Fruit fly (Drosophila melanogaster) whole organism, embryonic: ENCODE data around the gene CG4972.

Experiments used
- BEAF-32 ChIP-seq: fragments of 200-800 bp; sonication (Bioruptor generic); optimal IDR thresholded peaks from 3 replicates; lab custom pipeline; 2017; ENCODE audit warnings: missing biosample characterization, missing genetic modification characterization, mild to moderate bottlenecking, moderate library complexity, missing genetic modification reagents
- CG10462 ChIP-seq: fragments of 200-800 bp; sonication (Bioruptor generic); optimal IDR thresholded peaks from 2 replicates; lab custom pipeline; 2016; ENCODE audit warnings: missing biosample characterization, missing genetic modification characterization
- CG10959 ChIP-seq: fragments of 200-800 bp; sonication (Bioruptor generic); IDR thresholded peaks from 2 replicates; pipeline ENCODE4 v1.3.6; 2022; ENCODE audit warnings: missing biosample characterization, missing genetic modification characterization
- CG11247 ChIP-seq: fragments of 200-800 bp; sonication (Bioruptor generic); IDR thresholded peaks from 2 replicates; pipeline ENCODE4 v1.3.6; 2022; ENCODE audit warnings: missing biosample characterization, missing genetic modification characterization
- CG12659 ChIP-seq: fragments of 200-800 bp; sonication (Bioruptor generic); optimal IDR thresholded peaks from 3 replicates; lab custom pipeline; 2017; ENCODE audit warnings: mild to moderate bottlenecking, missing biosample characterization, missing genetic modification reagents, missing genetic modification characterization
- CG15269 ChIP-seq: fragments of 200-800 bp; sonication (Bioruptor generic); optimal IDR thresholded peaks from 2 replicates; lab custom pipeline; 2018; ENCODE audit warnings: missing biosample characterization, mild to moderate bottlenecking, missing genetic modification characterization, moderate library complexity
- CG18476 ChIP-seq: fragments of 200-800 bp; sonication (Bioruptor generic); optimal IDR thresholded peaks from 2 replicates; lab custom pipeline; 2016; ENCODE audit warnings: missing biosample characterization, mild to moderate bottlenecking, missing genetic modification characterization
- CG30403 ChIP-seq: fragments of 200-800 bp; sonication (Bioruptor generic); optimal IDR thresholded peaks from 3 replicates; lab custom pipeline; 2016; ENCODE audit warnings: missing biosample characterization, missing genetic modification characterization
- CG30431 ChIP-seq: fragments of 200-800 bp; sonication (Bioruptor generic); optimal IDR thresholded peaks from 2 replicates; lab custom pipeline; 2017; ENCODE audit warnings: missing biosample characterization, missing genetic modification characterization
- CG34422 ChIP-seq: fragments of 200-800 bp; sonication (Bioruptor generic); IDR thresholded peaks from 3 replicates; pipeline ENCODE4 v1.3.6; 2022; ENCODE audit warnings: missing biosample characterization, missing genetic modification characterization
- CG42726 ChIP-seq: fragments of 200-800 bp; sonication (Bioruptor generic); IDR thresholded peaks from 2 replicates; pipeline ENCODE4 v1.3.6; 2022; ENCODE audit warnings: missing biosample characterization, missing genetic modification characterization; ENCODE audit not compliant: partially characterized antibody
- CG6254 ChIP-seq: fragments of 200-800 bp; sonication (Bioruptor generic); optimal IDR thresholded peaks from 3 replicates; lab custom pipeline; 2017; ENCODE audit warnings: mild to moderate bottlenecking, missing biosample characterization, missing genetic modification reagents, missing genetic modification characterization
- CG7271 ChIP-seq: fragments of 200-800 bp; sonication (Bioruptor generic); optimal IDR thresholded peaks from 2 replicates; lab custom pipeline; 2018; ENCODE audit warnings: missing biosample characterization, mild to moderate bottlenecking, missing genetic modification characterization, moderate library complexity
- CG7357 ChIP-seq: fragments of 200-800 bp; sonication (Bioruptor generic); IDR thresholded peaks from 3 replicates; pipeline ENCODE4 v1.3.6; 2022; ENCODE audit warnings: missing biosample characterization, missing genetic modification characterization
- CG8478 ChIP-seq: fragments of >200 bp; optimal IDR thresholded peaks from 2 replicates; lab custom pipeline; 2018
- CG8944 ChIP-seq: fragments of 200-800 bp; sonication (Bioruptor generic); optimal IDR thresholded peaks from 3 replicates; lab custom pipeline; 2016; ENCODE audit warnings: missing biosample characterization, missing genetic modification characterization
- CG9932 ChIP-seq: fragments of 200-800 bp; sonication (Bioruptor generic); IDR thresholded peaks from 2 replicates; pipeline ENCODE4 v1.3.6; 2022; ENCODE audit warnings: missing biosample characterization, missing genetic modification characterization
- Chrac-16 ChIP-seq: fragments of 200-800 bp; sonication (Bioruptor generic); optimal IDR thresholded peaks from 3 replicates; lab custom pipeline; 2016; ENCODE audit warnings: missing biosample characterization, missing genetic modification characterization
- D19B ChIP-seq: fragments of 200-800 bp; sonication (Bioruptor generic); optimal IDR thresholded peaks from 2 replicates; lab custom pipeline; 2017; ENCODE audit warnings: missing biosample characterization, mild to moderate bottlenecking, missing genetic modification characterization
- Doc3 ChIP-seq: fragments of 200-800 bp; sonication (Bioruptor generic); IDR thresholded peaks from 3 replicates; pipeline ENCODE4 v1.3.6; 2022; ENCODE audit warnings: missing biosample characterization, missing genetic modification characterization; ENCODE audit not compliant: partially characterized antibody
- E2f1 ChIP-seq: fragments of 200-800 bp; sonication (Bioruptor generic); IDR thresholded peaks from 2 replicates; pipeline ENCODE4 v1.3.6; 2022; ENCODE audit warnings: missing biosample characterization, missing genetic modification characterization
- Ets65A ChIP-seq: fragments of 200-800 bp; sonication (Bioruptor generic); peaks from one replicate; lab custom pipeline; 2016; ENCODE audit warnings: missing biosample characterization, missing genetic modification characterization
- Hmx ChIP-seq: fragments of 200-800 bp; sonication (Bioruptor generic); optimal IDR thresholded peaks from 2 replicates; lab custom pipeline; 2016; ENCODE audit warnings: missing biosample characterization, missing genetic modification characterization
- Hr39 ChIP-seq: fragments of >200 bp; optimal IDR thresholded peaks from 2 replicates; lab custom pipeline; 2017
- Hr78 ChIP-seq, 2 experiments: fragments of 200-800 bp in 1 of 2; fragments of >200 bp in 1 of 2; sonication (Bioruptor generic) in 1 of 2; optimal IDR thresholded peaks; 2 replicates each; lab custom pipeline; 2017 to 2019; ENCODE audit warnings: missing biosample characterization in 2 of 2, missing genetic modification characterization in 2 of 2, mild to moderate bottlenecking in 1 of 2, moderate library complexity in 1 of 2
- Rx ChIP-seq: fragments of 200-800 bp; sonication (Bioruptor generic); IDR thresholded peaks from 2 replicates; pipeline ENCODE4 v1.3.6; 2022; ENCODE audit warnings: missing biosample characterization, missing genetic modification characterization
- Six4 ChIP-seq: fragments of 200-800 bp; sonication (Bioruptor generic); optimal IDR thresholded peaks from 2 replicates; lab custom pipeline; 2016; ENCODE audit warnings: missing biosample characterization, missing genetic modification characterization
- Spps ChIP-seq: fragments of 200-800 bp; sonication (Bioruptor generic); optimal IDR thresholded peaks from 2 replicates; lab custom pipeline; 2018; ENCODE audit warnings: missing biosample characterization, mild to moderate bottlenecking, missing genetic modification characterization
- bab2 ChIP-seq: fragments of 200-800 bp; sonication (Bioruptor generic); optimal IDR thresholded peaks from 2 replicates; lab custom pipeline; 2016; ENCODE audit warnings: missing biosample characterization, missing genetic modification characterization
- cas ChIP-seq: fragments of 200-800 bp; sonication (Bioruptor generic); IDR thresholded peaks from 2 replicates; pipeline ENCODE4 v1.3.6; 2022; ENCODE audit warnings: missing biosample characterization, missing genetic modification characterization
- chinmo ChIP-seq: fragments of 200-800 bp; sonication (Bioruptor generic); IDR thresholded peaks from 4 replicates; pipeline ENCODE4 v1.3.6; 2022; ENCODE audit warnings: missing biosample characterization, missing genetic modification characterization; ENCODE audit not compliant: partially characterized antibody
- chm ChIP-seq: fragments of 200-800 bp; sonication (Bioruptor generic); IDR thresholded peaks from 2 replicates; pipeline ENCODE4 v1.3.6; 2022; ENCODE audit warnings: missing biosample characterization, missing genetic modification characterization
- crc ChIP-seq: fragments of 200-800 bp; sonication (Bioruptor generic); optimal IDR thresholded peaks from 2 replicates; lab custom pipeline; 2016; ENCODE audit warnings: missing biosample characterization, missing genetic modification characterization
- croc ChIP-seq: fragments of 200-800 bp; sonication (Bioruptor generic); conservative IDR thresholded peaks from 3 replicates; pipeline ENCODE4 v1.3.6; 2022; ENCODE audit warnings: missing biosample characterization, missing genetic modification characterization
- esg ChIP-seq: fragments of 200-800 bp; sonication (Bioruptor generic); conservative IDR thresholded peaks from 2 replicates; pipeline ENCODE4 v1.3.6; 2022; ENCODE audit warnings: missing biosample characterization, missing genetic modification characterization
- fru ChIP-seq: fragments of >200 bp; optimal IDR thresholded peaks from 2 replicates; lab custom pipeline; 2017
- ftz-f1 ChIP-seq: fragments of 200-800 bp; sonication (Bioruptor generic); optimal IDR thresholded peaks from 2 replicates; lab custom pipeline; 2016; ENCODE audit warnings: missing biosample characterization, missing genetic modification characterization
- gcm2 ChIP-seq: fragments of 200-800 bp; sonication (Bioruptor generic); optimal IDR thresholded peaks from 2 replicates; lab custom pipeline; 2016; ENCODE audit warnings: missing biosample characterization, missing genetic modification characterization
- gfzf ChIP-seq: fragments of 200-800 bp; sonication (Bioruptor generic); optimal IDR thresholded peaks from 2 replicates; lab custom pipeline; 2016; ENCODE audit warnings: missing biosample characterization, mild to moderate bottlenecking, missing genetic modification characterization, moderate library complexity
- ham ChIP-seq: fragments of 200-800 bp; sonication (Bioruptor generic); IDR thresholded peaks from 2 replicates; pipeline ENCODE4 v1.3.6; 2022; ENCODE audit warnings: missing biosample characterization, missing genetic modification characterization
- hkb ChIP-seq, 2 experiments: fragments of 200-800 bp in 1 of 2; fragments of >200 bp in 1 of 2; sonication (Bioruptor generic) in 1 of 2; IDR thresholded peaks in 1 of 2; optimal IDR thresholded peaks in 1 of 2; 2 replicates each; pipeline versions ENCODE4 v1.3.6 to Lab custom; 2017 to 2022; ENCODE audit warnings: missing biosample characterization in 1 of 2, missing genetic modification characterization in 1 of 2
- nerfin-2 ChIP-seq: fragments of 200-800 bp; sonication (Bioruptor generic); IDR thresholded peaks from 2 replicates; pipeline ENCODE4 v1.3.6; 2022; ENCODE audit warnings: missing biosample characterization, missing genetic modification characterization; ENCODE audit not compliant: partially characterized antibody
- phol ChIP-seq: fragments of 200-800 bp; sonication (Bioruptor generic); optimal IDR thresholded peaks from 3 replicates; lab custom pipeline; 2018; ENCODE audit warnings: missing biosample characterization, mild to moderate bottlenecking, missing genetic modification characterization, moderate library complexity
- prd ChIP-seq, 3 experiments: fragments of >200 bp in 2 of 3; fragments of 200-800 bp in 1 of 3; sonication (Bioruptor generic) in 1 of 3; optimal IDR thresholded peaks in 2 of 3; IDR thresholded peaks in 1 of 3; 2 replicates in 2 of 3; 3 replicates in 1 of 3; pipeline versions ENCODE4 v1.3.6 to Lab custom; 2017 to 2022; ENCODE audit warnings: missing biosample characterization in 1 of 3, missing genetic modification characterization in 1 of 3
- psq ChIP-seq: fragments of 200-800 bp; sonication (Bioruptor generic); optimal IDR thresholded peaks from 2 replicates; lab custom pipeline; 2017; ENCODE audit warnings: missing biosample characterization, missing genetic modification characterization
- pum ChIP-seq: fragments of 200-800 bp; sonication (Bioruptor generic); optimal IDR thresholded peaks from 2 replicates; lab custom pipeline; 2016; ENCODE audit warnings: missing biosample characterization, missing genetic modification characterization
- rib ChIP-seq: fragments of 200-800 bp; sonication (Bioruptor generic); IDR thresholded peaks from 2 replicates; pipeline ENCODE4 v1.3.6; 2022; ENCODE audit warnings: missing biosample characterization, missing genetic modification characterization
- sna ChIP-seq: fragments of 200-800 bp; sonication (Bioruptor generic); IDR thresholded peaks from 2 replicates; pipeline ENCODE4 v1.3.6; 2022; ENCODE audit warnings: missing biosample characterization, missing genetic modification characterization; ENCODE audit not compliant: partially characterized antibody
- zen ChIP-seq: fragments of 200-800 bp; sonication (Bioruptor generic); optimal IDR thresholded peaks from 3 replicates; lab custom pipeline; 2018; ENCODE audit warnings: missing biosample characterization, mild to moderate bottlenecking, missing genetic modification characterization, moderate library complexity
- zfh2 ChIP-seq: fragments of 200-800 bp; sonication (Bioruptor generic); optimal IDR thresholded peaks from 2 replicates; lab custom pipeline; 2016; ENCODE audit warnings: missing biosample characterization, missing genetic modification characterization

Gene CG4972

dm6 chr2L:10339212-10339721 is 24.7 kb downstream of the CG4972 start, which contains the start of gene SamDC (continued):
- TF ChIP-seq chm (no peak; the same call in 1 of the 2 replicates), ham (GFP tag; lab: Robert Waterston, UW) (no peak), CG11247 (GFP tag; lab: Robert Waterston, UW) (no peak), Spps (tag; lab: Kevin White, UChicago) (no peak), ftz-f1 (GFP tag; lab: Kevin White, UChicago) (no peak), pum (no peak), Chrac-16 (no peak), rib (GFP tag; lab: Robert Waterston, UW) (no peak), CG7357 (GFP tag; lab: Robert Waterston, UW) (peak; percentile 96), Six4 (GFP tag; lab: Kevin White, UChicago) (no peak), Hr39 (lab: Kevin White, UChicago) (no peak), esg (GFP tag; lab: Robert Waterston, UW) (no peak), CG30431 (GFP tag; lab: Kevin White, UChicago) (no peak), CG8944 (peak; percentile 17), Hmx (GFP tag; lab: Kevin White, UChicago) (no peak), bab2 (GFP tag; lab: Kevin White, UChicago) (no peak), hkb (optimal IDR thresholded peaks at IDR 0.05; lab: Kevin White, UChicago) (no peak), hkb (GFP tag; IDR thresholded peaks at IDR 0.05; lab: Robert Waterston, UW) (peak; percentile 53; the same call in 1 of the 2 replicates), CG12659 (GFP tag; lab: Kevin White, UChicago) (peak; percentile 74), fru (lab: Kevin White, UChicago) (no peak), psq (GFP tag; lab: Kevin White, UChicago) (peak; percentile 38), CG18476 (GFP tag; lab: Kevin White, UChicago) (no peak), CG34422 (peak; percentile 72; the same call in 2 of the 3 replicates), CG42726 (GFP tag; lab: Robert Waterston, UW) (peak; percentile 82; the same call in 1 of the 2 replicates), Doc3 (GFP tag; lab: Robert Waterston, UW) (peak; percentile 68), croc (GFP tag; lab: Robert Waterston, UW) (no peak), sna (GFP tag; lab: Robert Waterston, UW) (peak; percentile 63), gcm2 (GFP tag; lab: Kevin White, UChicago) (no peak), CG6254 (GFP tag; lab: Kevin White, UChicago) (no peak), cas (GFP tag; lab: Robert Waterston, UW) (0 out of 2 replicates have a peak, but pooled peaks have one; percentile 13), nerfin-2 (peak; percentile 59; the same call in 1 of the 2 replicates), CG7271 (tag; lab: Kevin White, UChicago) (no peak), CG10462 (no peak), BEAF-32 (GFP tag; lab: Kevin White, UChicago) (peak; percentile 88), CG30403 (GFP tag; lab: Kevin White, UChicago) (peak; percentile 55), zen (peak; percentile 58), CG10959 (no peak), chinmo (peak; percentile 90; the same call in 3 of the 4 replicates), CG15269 (tag; lab: Kevin White, UChicago) (peak; percentile 72), phol (tag; lab: Kevin White, UChicago) (peak; percentile 42), zfh2 (peak; percentile 27), Rx (GFP tag; lab: Robert Waterston, UW) (no peak), E2f1 (no peak), D19B (no peak), prd (optimal IDR thresholded peaks at IDR 0.05; lab: Kevin White, UChicago) (no peak), prd (GFP tag; IDR thresholded peaks at IDR 0.05; lab: Robert Waterston, UW) (no peak; the same call in 1 of the 3 replicates), Ets65A (peak; percentile 14), CG9932 (GFP tag; lab: Robert Waterston, UW) (no peak; the same call in 1 of the 2 replicates), Hr78 (GFP tag; optimal IDR thresholded peaks at IDR 0.05; lab: Kevin White, UChicago) (peak in 1 of 2 experiments; percentile 67), CG8478 (no peak), gfzf (GFP tag; lab: Kevin White, UChicago) (peak; percentile 35), crc (GFP tag; lab: Kevin White, UChicago) (no peak)
